Fruit fly (Drosophila melanogaster) whole organism, prepupa: ENCODE results near the gene frj.
A peak's percentile ranks its signal among the peaks of the same experiment; 100 is the strongest.

Experiments
- Blimp-1 ChIP-seq: fragments of 200-800 bp; sonication (Bioruptor generic); optimal IDR thresholded peaks from 3 replicates; lab custom pipeline; 2017; ENCODE audit warnings: missing biosample characterization, missing genetic modification characterization, mild to moderate bottlenecking, moderate library complexity, missing genetic modification reagents
- CG10631 ChIP-seq: fragments of 200-800 bp; sonication (Bioruptor generic); optimal IDR thresholded peaks from 2 replicates; lab custom pipeline; 2016; ENCODE audit warnings: missing biosample characterization, missing genetic modification characterization
- CG11294 ChIP-seq: fragments of 200-800 bp; sonication (Bioruptor generic); IDR thresholded peaks from 2 replicates; pipeline ENCODE4 v1.3.6; 2022; ENCODE audit warnings: missing biosample characterization, missing genetic modification characterization
- CG15336 ChIP-seq: fragments of 200-800 bp; sonication (Bioruptor generic); IDR thresholded peaks from 2 replicates; pipeline ENCODE4 v1.3.6; 2022; ENCODE audit warnings: missing biosample characterization, missing genetic modification characterization
- CG1621 ChIP-seq: fragments of 200-800 bp; sonication (Bioruptor generic); optimal IDR thresholded peaks from 3 replicates; lab custom pipeline; 2018; ENCODE audit warnings: missing biosample characterization, mild to moderate bottlenecking, missing genetic modification characterization
- CG31627 ChIP-seq: fragments of 200-800 bp; sonication (Bioruptor generic); optimal IDR thresholded peaks from 3 replicates; lab custom pipeline; 2016; ENCODE audit warnings: missing biosample characterization, missing genetic modification characterization
- CG32006 ChIP-seq: fragments of 200-800 bp; sonication (Bioruptor generic); optimal IDR thresholded peaks from 3 replicates; lab custom pipeline; 2017; ENCODE audit warnings: missing biosample characterization, mild to moderate bottlenecking, missing genetic modification characterization
- CG3919 ChIP-seq: fragments of 200-800 bp; sonication (Bioruptor generic); optimal IDR thresholded peaks from 3 replicates; lab custom pipeline; 2016; ENCODE audit warnings: missing biosample characterization, missing genetic modification characterization
- CG4318 ChIP-seq: fragments of 200-800 bp; sonication (Bioruptor generic); optimal IDR thresholded peaks from 3 replicates; lab custom pipeline; 2017; ENCODE audit warnings: missing biosample characterization, mild to moderate bottlenecking, missing genetic modification characterization
- CG6276 ChIP-seq: fragments of 200-800 bp; sonication (Bioruptor generic); optimal IDR thresholded peaks from 2 replicates; lab custom pipeline; 2017; ENCODE audit warnings: missing biosample characterization, mild to moderate bottlenecking, missing genetic modification characterization
- CG6854 ChIP-seq: fragments of 200-800 bp; sonication (Bioruptor generic); optimal IDR thresholded peaks from 2 replicates; lab custom pipeline; 2017; ENCODE audit warnings: missing biosample characterization, mild to moderate bottlenecking, missing genetic modification characterization
- CG8119 ChIP-seq: fragments of 200-800 bp; sonication (Bioruptor generic); IDR thresholded peaks from 3 replicates; pipeline ENCODE4 v1.3.6; 2022; ENCODE audit warnings: missing biosample characterization, missing genetic modification characterization
- CG8319 ChIP-seq: fragments of 200-800 bp; sonication (Bioruptor generic); optimal IDR thresholded peaks from 3 replicates; lab custom pipeline; 2016; ENCODE audit warnings: missing biosample characterization, missing genetic modification characterization
- CG8632 ChIP-seq: fragments of 200-800 bp; sonication (Bioruptor generic); optimal IDR thresholded peaks from 3 replicates; lab custom pipeline; 2016; ENCODE audit warnings: missing biosample characterization, missing genetic modification characterization
- Eip78C ChIP-seq: fragments of 200-800 bp; sonication (Bioruptor generic); peaks from one replicate; lab custom pipeline; 2016; ENCODE audit warnings: missing biosample characterization, missing genetic modification characterization
- Ets96B ChIP-seq: fragments of 200-800 bp; optimal IDR thresholded peaks from 2 replicates; lab custom pipeline; 2019; ENCODE audit warnings: missing biosample characterization, mild to moderate bottlenecking, missing genetic modification characterization, moderate library complexity
- Gug ChIP-seq: fragments of 200-800 bp; sonication (Bioruptor generic); IDR thresholded peaks from 2 replicates; pipeline ENCODE4 v1.3.6; 2022; ENCODE audit warnings: missing biosample characterization, missing genetic modification characterization
- Hr4 ChIP-seq: fragments of 200-800 bp; sonication (Bioruptor generic); optimal IDR thresholded peaks from 3 replicates; lab custom pipeline; 2016; ENCODE audit warnings: missing biosample characterization, missing genetic modification characterization
- Met ChIP-seq: fragments of 200-800 bp; sonication (Bioruptor generic); optimal IDR thresholded peaks from 3 replicates; lab custom pipeline; 2016; ENCODE audit warnings: missing biosample characterization, missing genetic modification characterization
- Sox102F ChIP-seq: fragments of 200-800 bp; sonication (Bioruptor generic); optimal IDR thresholded peaks from 2 replicates; lab custom pipeline; 2016; ENCODE audit warnings: missing biosample characterization, mild to moderate bottlenecking, missing genetic modification characterization
- dac ChIP-seq: fragments of 200-800 bp; sonication (Bioruptor generic); optimal IDR thresholded peaks from 2 replicates; lab custom pipeline; 2017; ENCODE audit warnings: missing biosample characterization, mild to moderate bottlenecking, missing genetic modification characterization
- dsx ChIP-seq: fragments of 200-800 bp; optimal IDR thresholded peaks from 3 replicates; lab custom pipeline; 2019; ENCODE audit warnings: missing biosample characterization, mild to moderate bottlenecking, missing genetic modification characterization, moderate library complexity; ENCODE audit not compliant: poor library complexity, severe bottlenecking
- eg ChIP-seq: fragments of 200-800 bp; sonication (Bioruptor generic); IDR thresholded peaks from 3 replicates; pipeline ENCODE4 v1.3.6; 2022; ENCODE audit warnings: missing biosample characterization, missing genetic modification characterization
- esn ChIP-seq: fragments of 200-800 bp; sonication (Bioruptor generic); optimal IDR thresholded peaks from 2 replicates; lab custom pipeline; 2016; ENCODE audit warnings: missing biosample characterization, mild to moderate bottlenecking, missing genetic modification characterization, moderate library complexity
- fd59A ChIP-seq: fragments of 200-800 bp; sonication (Bioruptor generic); optimal IDR thresholded peaks from 2 replicates; lab custom pipeline; 2017; ENCODE audit warnings: missing biosample characterization, mild to moderate bottlenecking, missing genetic modification characterization, missing genetic modification reagents
- fkh ChIP-seq: fragments of 200-800 bp; sonication (Bioruptor generic); optimal IDR thresholded peaks from 3 replicates; lab custom pipeline; 2017; ENCODE audit warnings: missing biosample characterization, mild to moderate bottlenecking, missing genetic modification characterization, moderate library complexity
- lz ChIP-seq: fragments of 200-800 bp; sonication (Bioruptor generic); optimal IDR thresholded peaks from 3 replicates; lab custom pipeline; 2016; ENCODE audit warnings: missing biosample characterization, missing genetic modification characterization
- pdm3 ChIP-seq: fragments of 200-800 bp; sonication (Bioruptor generic); optimal IDR thresholded peaks from 3 replicates; lab custom pipeline; 2016; ENCODE audit warnings: missing biosample characterization, missing genetic modification characterization
- salr ChIP-seq, 2 experiments: fragments of 200-800 bp; sonication (Bioruptor generic); optimal IDR thresholded peaks; 3 replicates each; lab custom pipeline; 2016 to 2018; ENCODE audit warnings: missing biosample characterization in 2 of 2, missing genetic modification characterization in 2 of 2, mild to moderate bottlenecking in 1 of 2
- spab ChIP-seq: fragments of 200-800 bp; sonication (Bioruptor generic); optimal IDR thresholded peaks from 2 replicates; lab custom pipeline; 2017; ENCODE audit warnings: missing biosample characterization, mild to moderate bottlenecking, missing genetic modification characterization, missing genetic modification reagents
- ss ChIP-seq, 2 experiments: fragments of 200-800 bp; sonication (Bioruptor generic); optimal IDR thresholded peaks; 2 replicates in 1 of 2; 3 replicates in 1 of 2; lab custom pipeline; 2017 to 2018; ENCODE audit warnings: mild to moderate bottlenecking in 2 of 2, missing biosample characterization in 2 of 2, missing genetic modification characterization in 2 of 2, moderate library complexity in 1 of 2
- svp ChIP-seq: fragments of 200-800 bp; sonication (Bioruptor generic); peaks from one replicate; lab custom pipeline; 2016; ENCODE audit warnings: missing biosample characterization, missing genetic modification characterization
- vri ChIP-seq: fragments of 200-800 bp; sonication (Bioruptor generic); optimal IDR thresholded peaks from 3 replicates; lab custom pipeline; 2016; ENCODE audit warnings: missing biosample characterization, mild to moderate bottlenecking, missing genetic modification characterization

frj gene

dm6 chr2L:6461497-6461896 is 5.6 kb downstream of the frj start:
- peak; percentile 59 for TF ChIP-seq svp (GFP tag; lab: Kevin White, UChicago)
- peak; percentile 14 for TF ChIP-seq esn
- TF ChIP-seq salr (GFP tag; optimal IDR thresholded peaks at IDR 0.05; lab: Kevin White, UChicago) = no peak
- TF ChIP-seq CG8319 = no peak
- peak; percentile 68 for TF ChIP-seq Eip78C (GFP tag; lab: Kevin White, UChicago)
- TF ChIP-seq CG3919 (GFP tag; lab: Kevin White, UChicago) = peak; percentile 2
- TF ChIP-seq CG4318 (GFP tag; lab: Kevin White, UChicago) = no peak
- TF ChIP-seq vri (GFP tag; lab: Kevin White, UChicago) = peak; percentile 38
- TF ChIP-seq CG10631 (GFP tag; lab: Kevin White, UChicago) = no peak
- peak; percentile 9 for TF ChIP-seq Met
- no peak for TF ChIP-seq Ets96B (tag; lab: Kevin White, UChicago)
- TF ChIP-seq fkh = peak; percentile 70
- TF ChIP-seq CG1621 (tag; lab: Kevin White, UChicago) = no peak
- TF ChIP-seq, all 60 proteins: peak for 7

dm6 chr2L:6462259-6462658 is 6.4 kb downstream of the frj start:
- TF ChIP-seq fkh = peak; percentile 79
- TF ChIP-seq CG8119 (GFP tag; lab: Robert Waterston, UW) = no peak

- TF ChIP-seq Eip78C (GFP tag; lab: Kevin White, UChicago) (peak; percentile 54), CG8632 (GFP tag; lab: Kevin White, UChicago) (no peak), svp (GFP tag; lab: Kevin White, UChicago) (peak; percentile 96), CG8119 (GFP tag; lab: Robert Waterston, UW) (no peak), spab (GFP tag; lab: Kevin White, UChicago) (no peak), Gug (no peak), salr (GFP tag; optimal IDR thresholded peaks at IDR 0.05; lab: Kevin White, UChicago) (no peak), CG4318 (GFP tag; lab: Kevin White, UChicago) (no peak), eg (GFP tag; lab: Robert Waterston, UW) (0 out of 3 replicates have a peak, but pooled peaks have one; percentile 9), fd59A (GFP tag; lab: Kevin White, UChicago) (no peak), CG1621 (tag; lab: Kevin White, UChicago) (peak; percentile 31), Sox102F (GFP tag; lab: Kevin White, UChicago) (no peak), CG11294 (GFP tag; lab: Robert Waterston, UW) (0 out of 2 replicates have a peak, but pooled peaks have one; percentile 1), dsx (GFP tag; lab: Kevin White, UChicago) (no peak), lz (GFP tag; lab: Kevin White, UChicago) (no peak), vri (GFP tag; lab: Kevin White, UChicago) (no peak), ss (GFP tag; optimal IDR thresholded peaks at IDR 0.05; lab: Kevin White, UChicago) (peak in 1 of 2 experiments; percentile 27)
These were observed 7.5 kb downstream of the frj start for dm6 chr2L:6463392-6463791.

dm6 chr2L:6464270-6464669 is 8.4 kb downstream of the frj start:
- TF ChIP-seq Sox102F (GFP tag; lab: Kevin White, UChicago) = no peak
- TF ChIP-seq dac = peak; percentile 6
- no peak for TF ChIP-seq CG31627 (GFP tag; lab: Kevin White, UChicago)
- peak; percentile 38 for TF ChIP-seq Hr4 (GFP tag; lab: Kevin White, UChicago)
- no peak for TF ChIP-seq spab (GFP tag; lab: Kevin White, UChicago)
- TF ChIP-seq CG32006 (GFP tag; lab: Kevin White, UChicago) = peak; percentile 51
- TF ChIP-seq CG6276 (GFP tag; lab: Kevin White, UChicago) = peak; percentile 7
- 0 out of 2 replicates have a peak, but pooled peaks have one; percentile 26 for TF ChIP-seq CG15336
- peak; percentile 62; the same call in 2 of the 3 replicates for TF ChIP-seq eg (GFP tag; lab: Robert Waterston, UW)
- peak; percentile 32 for TF ChIP-seq fkh
- peak; percentile 55 for TF ChIP-seq svp (GFP tag; lab: Kevin White, UChicago)
- peak in 1 of 2 experiments; percentile 17 for TF ChIP-seq salr (GFP tag; optimal IDR thresholded peaks at IDR 0.05; lab: Kevin White, UChicago)

- TF ChIP-seq CG6854 (GFP tag; lab: Kevin White, UChicago) = peak; percentile 3
- no peak for TF ChIP-seq pdm3 (GFP tag; lab: Kevin White, UChicago)
- TF ChIP-seq ss (GFP tag; optimal IDR thresholded peaks at IDR 0.05; lab: Kevin White, UChicago) = peak in 1 of 2 experiments; percentile 48
- peak; percentile 39 for TF ChIP-seq Blimp-1
- TF ChIP-seq vri (GFP tag; lab: Kevin White, UChicago) = peak; percentile 18
- TF ChIP-seq CG8119 (GFP tag; lab: Robert Waterston, UW) = 0 out of 3 replicates have a peak, but pooled peaks have one; percentile 2
- TF ChIP-seq CG10631 (GFP tag; lab: Kevin White, UChicago) = no peak
These were observed 8.9 kb downstream of the frj start for dm6 chr2L:6464780-6465179.
